Fruit fly (Drosophila melanogaster) whole organism, embryonic: ENCODE results near the gene vir-1.

Experiments
- BtbVII ChIP-seq: fragments of 200-800 bp; sonication (Bioruptor generic); optimal IDR thresholded peaks from 3 replicates; lab custom pipeline; 2017; ENCODE audit warnings: missing biosample characterization, mild to moderate bottlenecking, missing genetic modification characterization
- CG10431 ChIP-seq: fragments of 200-800 bp; sonication (Bioruptor generic); optimal IDR thresholded peaks from 3 replicates; lab custom pipeline; 2018; ENCODE audit warnings: missing biosample characterization, mild to moderate bottlenecking, missing genetic modification characterization
- CG12071 ChIP-seq: fragments of 200-800 bp; sonication (Bioruptor generic); optimal IDR thresholded peaks from 3 replicates; lab custom pipeline; 2018; ENCODE audit warnings: missing biosample characterization, mild to moderate bottlenecking, missing genetic modification characterization
- CG12299 ChIP-seq: fragments of 200-800 bp; sonication (Bioruptor generic); optimal IDR thresholded peaks from 2 replicates; lab custom pipeline; 2018; ENCODE audit warnings: missing biosample characterization, mild to moderate bottlenecking, missing genetic modification characterization
- CG12659 ChIP-seq: fragments of 200-800 bp; sonication (Bioruptor generic); optimal IDR thresholded peaks from 3 replicates; lab custom pipeline; 2017; ENCODE audit warnings: mild to moderate bottlenecking, missing biosample characterization, missing genetic modification reagents, missing genetic modification characterization
- CG12942 ChIP-seq: fragments of 200-800 bp; sonication (Bioruptor generic); optimal IDR thresholded peaks from 3 replicates; lab custom pipeline; 2016; ENCODE audit warnings: missing biosample characterization, missing genetic modification characterization
- CG13894 ChIP-seq: fragments of 200-800 bp; sonication (Bioruptor generic); optimal IDR thresholded peaks from 3 replicates; lab custom pipeline; 2018; ENCODE audit warnings: missing biosample characterization, mild to moderate bottlenecking, missing genetic modification characterization, moderate library complexity
- CG14014 ChIP-seq: fragments of 200-800 bp; sonication (Bioruptor generic); IDR thresholded peaks from 2 replicates; pipeline ENCODE4 v1.3.6; 2022; ENCODE audit warnings: missing biosample characterization, missing genetic modification characterization
- CG15269 ChIP-seq: fragments of 200-800 bp; sonication (Bioruptor generic); optimal IDR thresholded peaks from 2 replicates; lab custom pipeline; 2018; ENCODE audit warnings: missing biosample characterization, mild to moderate bottlenecking, missing genetic modification characterization, moderate library complexity
- CG15514 ChIP-seq: fragments of 200-800 bp; sonication (Bioruptor generic); optimal IDR thresholded peaks from 3 replicates; lab custom pipeline; 2017; ENCODE audit warnings: missing biosample characterization, missing genetic modification characterization, mild to moderate bottlenecking, moderate library complexity, missing genetic modification reagents
- CG1602 ChIP-seq: fragments of 200-800 bp; sonication (Bioruptor generic); optimal IDR thresholded peaks from 3 replicates; lab custom pipeline; 2016; ENCODE audit warnings: missing biosample characterization, missing genetic modification characterization
- CG1647 ChIP-seq: fragments of 200-800 bp; sonication (Bioruptor generic); optimal IDR thresholded peaks from 3 replicates; lab custom pipeline; 2016; ENCODE audit warnings: missing biosample characterization, missing genetic modification characterization
- CG17359 ChIP-seq: fragments of 200-800 bp; sonication (Bioruptor generic); optimal IDR thresholded peaks from 3 replicates; lab custom pipeline; 2018; ENCODE audit warnings: missing biosample characterization, mild to moderate bottlenecking, missing genetic modification characterization, moderate library complexity
- CG1792 ChIP-seq: fragments of 200-800 bp; sonication (Bioruptor generic); optimal IDR thresholded peaks from 2 replicates; lab custom pipeline; 2016; ENCODE audit warnings: missing biosample characterization, missing genetic modification characterization
- CG3163 ChIP-seq: fragments of 200-800 bp; sonication (Bioruptor generic); optimal IDR thresholded peaks from 3 replicates; lab custom pipeline; 2016; ENCODE audit warnings: missing biosample characterization, missing genetic modification characterization
- CG4854 ChIP-seq: fragments of 200-800 bp; sonication (Bioruptor generic); optimal IDR thresholded peaks from 2 replicates; lab custom pipeline; 2016; ENCODE audit warnings: missing biosample characterization, missing genetic modification characterization, inconsistent platforms
- CG6654 ChIP-seq: fragments of 200-800 bp; sonication (Bioruptor generic); optimal IDR thresholded peaks from 2 replicates; lab custom pipeline; 2017; ENCODE audit warnings: missing biosample characterization, mild to moderate bottlenecking, missing genetic modification characterization
- CG9215 ChIP-seq: fragments of 200-800 bp; sonication (Bioruptor generic); IDR thresholded peaks from 2 replicates; pipeline ENCODE4 v1.3.6; 2022; ENCODE audit warnings: missing biosample characterization, missing genetic modification characterization
- CG9876 ChIP-seq: fragments of 200-800 bp; sonication (Bioruptor generic); optimal IDR thresholded peaks from 2 replicates; lab custom pipeline; 2016; ENCODE audit warnings: missing biosample characterization, missing genetic modification characterization
- Deaf1 ChIP-seq: fragments of 200-800 bp; optimal IDR thresholded peaks from 3 replicates; lab custom pipeline; 2019; ENCODE audit warnings: missing biosample characterization, mild to moderate bottlenecking, missing genetic modification characterization, moderate library complexity
- Doc2 ChIP-seq: fragments of 200-800 bp; sonication (Bioruptor generic); IDR thresholded peaks from 2 replicates; pipeline ENCODE4 v1.3.6; 2022; ENCODE audit warnings: missing biosample characterization, missing genetic modification characterization
- E2f1 ChIP-seq: fragments of 200-800 bp; sonication (Bioruptor generic); IDR thresholded peaks from 2 replicates; pipeline ENCODE4 v1.3.6; 2022; ENCODE audit warnings: missing biosample characterization, missing genetic modification characterization
- Elba2 ChIP-seq: fragments of 200-800 bp; sonication (Bioruptor generic); optimal IDR thresholded peaks from 3 replicates; lab custom pipeline; 2016; ENCODE audit warnings: missing biosample characterization, missing genetic modification characterization
- Gug ChIP-seq: fragments of 200-800 bp; sonication (Bioruptor generic); IDR thresholded peaks from 4 replicates; pipeline ENCODE4 v1.3.6; 2022; ENCODE audit warnings: missing biosample characterization, missing genetic modification characterization
- HmgZ ChIP-seq: fragments of 200-800 bp; sonication (Bioruptor generic); optimal IDR thresholded peaks from 2 replicates; lab custom pipeline; 2018; ENCODE audit warnings: missing biosample characterization, mild to moderate bottlenecking, missing genetic modification characterization
- Meics ChIP-seq: fragments of 200-800 bp; sonication (Bioruptor generic); optimal IDR thresholded peaks from 2 replicates; lab custom pipeline; 2017; ENCODE audit warnings: missing biosample characterization, mild to moderate bottlenecking, missing genetic modification characterization
- Nf-YA ChIP-seq: fragments of 200-800 bp; sonication (Bioruptor generic); IDR thresholded peaks from 2 replicates; pipeline ENCODE4 v1.3.6; 2022; ENCODE audit warnings: missing biosample characterization, missing genetic modification characterization
- Opbp ChIP-seq: fragments of 200-800 bp; sonication (Bioruptor generic); IDR thresholded peaks from 3 replicates; pipeline ENCODE4 v1.3.6; 2022; ENCODE audit warnings: missing biosample characterization, missing genetic modification characterization; ENCODE audit not compliant: partially characterized antibody
- Pdp1 ChIP-seq, 2 experiments: fragments of 200-800 bp; sonication (Bioruptor generic); optimal IDR thresholded peaks; 3 replicates each; lab custom pipeline; 2016; ENCODE audit warnings: missing biosample characterization in 2 of 2, missing genetic modification characterization in 2 of 2, mild to moderate bottlenecking in 1 of 2, moderate library complexity in 1 of 2
- Poxn ChIP-seq: fragments of 200-800 bp; sonication (Bioruptor generic); IDR thresholded peaks from 2 replicates; pipeline ENCODE4 v1.3.6; 2022; ENCODE audit warnings: missing biosample characterization, missing genetic modification characterization
- Sry-δ ChIP-seq: fragments of 200-800 bp; sonication (Bioruptor generic); optimal IDR thresholded peaks from 2 replicates; lab custom pipeline; 2016; ENCODE audit warnings: missing biosample characterization, missing genetic modification characterization
- Taf1 ChIP-seq: fragments of 200-800 bp; sonication (Bioruptor generic); IDR thresholded peaks from 2 replicates; pipeline ENCODE4 v1.3.6; 2022; ENCODE audit warnings: missing biosample characterization, missing genetic modification characterization
- Vsx1 ChIP-seq: fragments of 200-800 bp; sonication (Bioruptor generic); optimal IDR thresholded peaks from 2 replicates; lab custom pipeline; 2017; ENCODE audit warnings: missing biosample characterization, mild to moderate bottlenecking, missing genetic modification characterization, missing genetic modification reagents
- Xbp1 ChIP-seq: fragments of 200-800 bp; sonication (Bioruptor generic); optimal IDR thresholded peaks from 3 replicates; lab custom pipeline; 2016; ENCODE audit warnings: missing biosample characterization, mild to moderate bottlenecking, missing genetic modification characterization
- bab2 ChIP-seq: fragments of 200-800 bp; sonication (Bioruptor generic); optimal IDR thresholded peaks from 2 replicates; lab custom pipeline; 2016; ENCODE audit warnings: missing biosample characterization, missing genetic modification characterization
- bowl ChIP-seq: fragments of 200-800 bp; sonication (Bioruptor generic); IDR thresholded peaks from 2 replicates; pipeline ENCODE4 v1.3.6; 2022; ENCODE audit warnings: missing biosample characterization, missing genetic modification characterization
- chinmo ChIP-seq: fragments of 200-800 bp; sonication (Bioruptor generic); IDR thresholded peaks from 4 replicates; pipeline ENCODE4 v1.3.6; 2022; ENCODE audit warnings: missing biosample characterization, missing genetic modification characterization; ENCODE audit not compliant: partially characterized antibody
- eyg ChIP-seq: fragments of 200-800 bp; sonication (Bioruptor generic); optimal IDR thresholded peaks from 3 replicates; lab custom pipeline; 2016; ENCODE audit warnings: missing biosample characterization, missing genetic modification characterization
- ftz-f1 ChIP-seq: fragments of 200-800 bp; sonication (Bioruptor generic); optimal IDR thresholded peaks from 2 replicates; lab custom pipeline; 2016; ENCODE audit warnings: missing biosample characterization, missing genetic modification characterization
- fu2 ChIP-seq: fragments of 200-800 bp; sonication (Bioruptor generic); optimal IDR thresholded peaks from 2 replicates; lab custom pipeline; 2016; ENCODE audit warnings: missing biosample characterization, missing genetic modification characterization
- her ChIP-seq: fragments of 200-800 bp; sonication (Bioruptor generic); optimal IDR thresholded peaks from 2 replicates; lab custom pipeline; 2016; ENCODE audit warnings: missing biosample characterization, missing genetic modification characterization
- kay ChIP-seq: fragments of 200-800 bp; sonication (Bioruptor generic); optimal IDR thresholded peaks from 2 replicates; lab custom pipeline; 2016; ENCODE audit warnings: missing biosample characterization, missing genetic modification characterization
- lab ChIP-seq: fragments of 200-800 bp; sonication (Bioruptor generic); optimal IDR thresholded peaks from 3 replicates; lab custom pipeline; 2017; ENCODE audit warnings: missing biosample characterization, missing genetic modification characterization, mild to moderate bottlenecking, moderate library complexity, missing genetic modification reagents
- lmd ChIP-seq: fragments of 200-800 bp; sonication (Bioruptor generic); IDR thresholded peaks from 2 replicates; pipeline ENCODE4 v1.3.6; 2022; ENCODE audit warnings: missing biosample characterization, missing genetic modification characterization
- pb ChIP-seq: fragments of 200-800 bp; sonication (Bioruptor generic); optimal IDR thresholded peaks from 3 replicates; lab custom pipeline; 2016; ENCODE audit warnings: missing biosample characterization, missing genetic modification characterization
- pnt ChIP-seq: fragments of 200-800 bp; sonication (Bioruptor generic); optimal IDR thresholded peaks from 3 replicates; lab custom pipeline; 2016; ENCODE audit warnings: missing biosample characterization, missing genetic modification characterization
- schlank ChIP-seq: fragments of 200-800 bp; sonication (Bioruptor generic); optimal IDR thresholded peaks from 2 replicates; lab custom pipeline; 2018; ENCODE audit warnings: missing biosample characterization, mild to moderate bottlenecking, missing genetic modification characterization
- sd ChIP-seq: fragments of 200-800 bp; sonication (Bioruptor generic); optimal IDR thresholded peaks from 3 replicates; lab custom pipeline; 2018; ENCODE audit warnings: missing biosample characterization, mild to moderate bottlenecking, missing genetic modification characterization, moderate library complexity
- sna ChIP-seq: fragments of 200-800 bp; sonication (Bioruptor generic); IDR thresholded peaks from 2 replicates; pipeline ENCODE4 v1.3.6; 2022; ENCODE audit warnings: missing biosample characterization, missing genetic modification characterization; ENCODE audit not compliant: partially characterized antibody
- so ChIP-seq: fragments of 200-800 bp; sonication (Bioruptor generic); IDR thresholded peaks from 3 replicates; pipeline ENCODE4 v1.3.6; 2022; ENCODE audit warnings: missing biosample characterization, missing genetic modification characterization
- stc ChIP-seq: fragments of 200-800 bp; sonication (Bioruptor generic); IDR thresholded peaks from 2 replicates; pipeline ENCODE4 v1.3.6; 2022; ENCODE audit warnings: missing biosample characterization, missing genetic modification characterization

The vir-1 gene

dm6 chr2L:12467673-12468072 lies 44.4 kb upstream of the vir-1 start (continued):
- TF ChIP-seq bowl (GFP tag; lab: Robert Waterston, UW), result peak; percentile 21; the same call in 1 of the 2 replicates
- TF ChIP-seq CG13894, result peak; percentile 84
- peak; percentile 13 for TF ChIP-seq CG12942 (GFP tag; lab: Kevin White, UChicago)
- TF ChIP-seq CG1602 (GFP tag; lab: Kevin White, UChicago), result no peak
- peak; percentile 63 for TF ChIP-seq schlank (tag; lab: Kevin White, UChicago)
- TF ChIP-seq CG1647 (GFP tag; lab: Kevin White, UChicago), result peak; percentile 21
- TF ChIP-seq her (GFP tag; lab: Kevin White, UChicago), result peak; percentile 74
- peak; percentile 24 for TF ChIP-seq CG12071 (GFP tag; lab: Kevin White, UChicago)
- TF ChIP-seq CG9215 (GFP tag; lab: Robert Waterston, UW), result no peak
- TF ChIP-seq HmgZ (tag; lab: Kevin White, UChicago), result peak; percentile 54
- peak; percentile 67; the same call in 1 of the 4 replicates for TF ChIP-seq chinmo (GFP tag; lab: Robert Waterston, UW)
- TF ChIP-seq CG17359 (tag; lab: Kevin White, UChicago), result peak; percentile 28
- TF ChIP-seq Taf1 (GFP tag; lab: Robert Waterston, UW), result peak; percentile 39; the same call in 1 of the 2 replicates
- TF ChIP-seq CG6654 (GFP tag; lab: Kevin White, UChicago), result no peak
- TF ChIP-seq stc (GFP tag; lab: Robert Waterston, UW), result 0 out of 2 replicates have a peak, but pooled peaks have one; percentile 7
- 0 out of 2 replicates have a peak, but pooled peaks have one; percentile 44 for TF ChIP-seq E2f1 (GFP tag; lab: Robert Waterston, UW)
- TF ChIP-seq CG15269 (tag; lab: Kevin White, UChicago), result peak; percentile 62
- peak; percentile 56 for TF ChIP-seq fu2 (GFP tag; lab: Kevin White, UChicago)
- TF ChIP-seq Nf-YA (GFP tag; lab: Robert Waterston, UW), result no peak
- TF ChIP-seq eyg (GFP tag; lab: Kevin White, UChicago), result no peak
- no peak for TF ChIP-seq Vsx1 (GFP tag; lab: Kevin White, UChicago)
- peak; percentile 17 for TF ChIP-seq kay (GFP tag; lab: Kevin White, UChicago)
- no peak for TF ChIP-seq CG3163 (GFP tag; lab: Kevin White, UChicago)
- no peak for TF ChIP-seq Opbp (GFP tag; lab: Robert Waterston, UW)
- peak; percentile 31 for TF ChIP-seq Xbp1 (GFP tag; lab: Kevin White, UChicago)
- peak; percentile 85 for TF ChIP-seq lab (GFP tag; lab: Kevin White, UChicago)
- peak; percentile 6 for TF ChIP-seq pnt (GFP tag; lab: Kevin White, UChicago)
- peak; percentile 51 for TF ChIP-seq CG12659 (GFP tag; lab: Kevin White, UChicago)
- peak; percentile 35 for TF ChIP-seq CG1792
- TF ChIP-seq ftz-f1 (GFP tag; lab: Kevin White, UChicago), result peak; percentile 76
- TF ChIP-seq pb (GFP tag; lab: Kevin White, UChicago), result peak; percentile 14
- 0 out of 3 replicates have a peak, but pooled peaks have one; percentile 24 for TF ChIP-seq so (GFP tag; lab: Robert Waterston, UW)
- peak; percentile 38 for TF ChIP-seq CG4854
- no peak for TF ChIP-seq sna (GFP tag; lab: Robert Waterston, UW)
- no peak for TF ChIP-seq Elba2 (GFP tag; lab: Kevin White, UChicago)
- peak; percentile 77 for TF ChIP-seq Meics (GFP tag; lab: Kevin White, UChicago)
- peak; percentile 38 to 39 for TF ChIP-seq Pdp1 (GFP tag; optimal IDR thresholded peaks at IDR 0.05; lab: Kevin White, UChicago)
- peak; percentile 45 for TF ChIP-seq CG12299
- TF ChIP-seq lmd (GFP tag; lab: Robert Waterston, UW), result peak; percentile 44; the same call in 1 of the 2 replicates
- TF ChIP-seq Doc2, result no peak
- TF ChIP-seq CG9876 (GFP tag; lab: Kevin White, UChicago), result no peak
- TF ChIP-seq Gug (GFP tag; lab: Robert Waterston, UW), result peak; percentile 55; the same call in 2 of the 4 replicates
- TF ChIP-seq bab2 (GFP tag; lab: Kevin White, UChicago), result peak; percentile 60
- TF ChIP-seq Deaf1 (tag; lab: Kevin White, UChicago), result peak; percentile 17
- TF ChIP-seq Poxn (GFP tag; lab: Robert Waterston, UW), result no peak
- peak; percentile 41 for TF ChIP-seq BtbVII
- TF ChIP-seq CG10431 (GFP tag; lab: Kevin White, UChicago), result no peak
- peak; percentile 70 for TF ChIP-seq sd (tag; lab: Kevin White, UChicago)
- TF ChIP-seq Sry-δ (GFP tag; lab: Kevin White, UChicago), result peak; percentile 6
- peak; percentile 68 for TF ChIP-seq CG15514 (GFP tag; lab: Kevin White, UChicago)
- peak; percentile 43; the same call in 1 of the 2 replicates for TF ChIP-seq CG14014 (GFP tag; lab: Robert Waterston, UW)
